Worm (Caenorhabditis elegans): ENCODE data around the gene pps-1.

ce11 chrIV:10151439-10151997, 10.3 kb upstream of the pps-1 start, which contains the start of gene copg-1:
- TF ChIP-seq W03F9.2 (tag; optimal IDR thresholded peaks at IDR 0.05) (peak; percentile 63), dao-5 (tag; optimal IDR thresholded peaks at IDR 0.05) (no peak), him-1 (tag; optimal IDR thresholded peaks at IDR 0.05) (peak; percentile 7)
